Fruit fly (Drosophila melanogaster) whole organism, prepupa: Measurements from ENCODE around the gene CG9254.

Source experiments
- CG10669 ChIP-seq: fragments of 200-800 bp; sonication (Bioruptor generic); optimal IDR thresholded peaks from 3 replicates; lab custom pipeline; 2018; ENCODE audit warnings: missing biosample characterization, mild to moderate bottlenecking, missing genetic modification characterization, moderate library complexity
- CG6792 ChIP-seq: fragments of 200-800 bp; sonication (Bioruptor generic); optimal IDR thresholded peaks from 3 replicates; lab custom pipeline; 2016; ENCODE audit warnings: missing biosample characterization, missing genetic modification characterization
- CG6854 ChIP-seq: fragments of 200-800 bp; sonication (Bioruptor generic); optimal IDR thresholded peaks from 2 replicates; lab custom pipeline; 2017; ENCODE audit warnings: missing biosample characterization, mild to moderate bottlenecking, missing genetic modification characterization
- Gug ChIP-seq: fragments of 200-800 bp; sonication (Bioruptor generic); IDR thresholded peaks from 2 replicates; pipeline ENCODE4 v1.3.6; 2022; ENCODE audit warnings: missing biosample characterization, missing genetic modification characterization
- Hr39 ChIP-seq: fragments of 200-800 bp; sonication (Bioruptor generic); optimal IDR thresholded peaks from 2 replicates; lab custom pipeline; 2016; ENCODE audit warnings: missing biosample characterization, missing genetic modification characterization
- OdsH ChIP-seq: fragments of 200-800 bp; sonication (Bioruptor generic); optimal IDR thresholded peaks from 3 replicates; lab custom pipeline; 2016; ENCODE audit warnings: missing biosample characterization, missing genetic modification characterization
- Sox102F ChIP-seq: fragments of 200-800 bp; sonication (Bioruptor generic); optimal IDR thresholded peaks from 2 replicates; lab custom pipeline; 2016; ENCODE audit warnings: missing biosample characterization, mild to moderate bottlenecking, missing genetic modification characterization
- dac ChIP-seq: fragments of 200-800 bp; sonication (Bioruptor generic); optimal IDR thresholded peaks from 2 replicates; lab custom pipeline; 2017; ENCODE audit warnings: missing biosample characterization, mild to moderate bottlenecking, missing genetic modification characterization
- esn ChIP-seq: fragments of 200-800 bp; sonication (Bioruptor generic); optimal IDR thresholded peaks from 2 replicates; lab custom pipeline; 2016; ENCODE audit warnings: missing biosample characterization, mild to moderate bottlenecking, missing genetic modification characterization, moderate library complexity
- net ChIP-seq: fragments of 200-800 bp; sonication (Bioruptor generic); optimal IDR thresholded peaks from 3 replicates; lab custom pipeline; 2016; ENCODE audit warnings: missing biosample characterization, missing genetic modification characterization

- TF ChIP-seq Gug: no peak
- no peak for TF ChIP-seq Hr39
- TF ChIP-seq CG6854: no peak
- TF ChIP-seq dac (GFP tag; lab: Kevin White, UChicago): no peak
- no peak for TF ChIP-seq esn (GFP tag; lab: Kevin White, UChicago)
- peak; percentile 3 for TF ChIP-seq Sox102F
- no peak for TF ChIP-seq CG6792 (GFP tag; lab: Kevin White, UChicago)
- no peak for TF ChIP-seq CG10669 (GFP tag; lab: Kevin White, UChicago)
- TF ChIP-seq net (GFP tag; lab: Kevin White, UChicago): no peak
- no peak for TF ChIP-seq OdsH (GFP tag; lab: Kevin White, UChicago)
Measured at dm6 chr2L:13554547-13555159, 42.3 kb downstream of the CG9254 start.
